Worm (Caenorhabditis elegans) whole organism, midembryonic: Measurements from ENCODE around the gene cpg-18.

Source experiments
- T22C8.4 ChIP-seq: fragments of 200-800 bp; sonication (Bioruptor generic); IDR thresholded peaks from 2 replicates; pipeline ENCODE4 v1.3.6; 2022; ENCODE audit warnings: missing genetic modification characterization, missing compliant biosample characterization
- cog-1 ChIP-seq: sonication (generic microtip); optimal IDR thresholded peaks from 2 replicates; lab custom pipeline; 2016; ENCODE audit warnings: missing genetic modification characterization, missing compliant biosample characterization
- klf-2 ChIP-seq: fragments of 200-800 bp; sonication (Bioruptor generic); conservative IDR thresholded peaks from 2 replicates; pipeline ENCODE4 v1.3.6; 2022; ENCODE audit warnings: missing genetic modification reagents, missing genetic modification characterization, missing compliant biosample characterization
- ref-1 ChIP-seq: fragments of 200-800 bp; sonication (Bioruptor generic); conservative IDR thresholded peaks from 2 replicates; pipeline ENCODE4 v1.3.6; 2022; ENCODE audit warnings: missing genetic modification reagents, missing genetic modification characterization, missing compliant biosample characterization
- tab-1 ChIP-seq: fragments of 200-800 bp; sonication (Bioruptor generic); IDR thresholded peaks from 2 replicates; pipeline ENCODE4 v1.3.6; 2022; ENCODE audit warnings: missing genetic modification characterization, missing compliant biosample characterization

DNA sequence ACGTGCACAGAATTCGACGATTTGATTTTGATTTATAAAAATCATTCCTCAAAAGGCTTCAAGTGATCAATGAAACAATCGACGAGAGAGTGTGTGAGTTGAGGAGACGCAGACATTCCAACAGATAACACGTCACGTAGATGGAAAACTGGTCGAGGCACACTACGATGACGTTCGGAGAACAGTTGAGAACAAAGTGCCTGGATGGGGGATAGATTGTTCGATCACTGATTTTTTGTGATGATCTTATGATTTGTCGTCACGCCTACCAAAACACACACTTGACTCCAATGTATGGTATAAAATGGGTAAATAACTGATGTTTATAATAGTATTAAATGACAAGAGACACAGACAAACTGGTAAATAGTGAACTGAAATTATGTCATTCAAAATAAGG lies 43.5 kb downstream of the cpg-18 start:
- no peak for TF ChIP-seq klf-2 (GFP tag; lab: Robert Waterston, UW)
- no peak for TF ChIP-seq T22C8.4
- no peak for TF ChIP-seq cog-1 (tag; lab: Kevin White, UChicago)
- no peak for TF ChIP-seq tab-1 (GFP tag; lab: Robert Waterston, UW)
- TF ChIP-seq ref-1: no peak
